Worm (Caenorhabditis elegans) whole organism, L3 larva: ENCODE results near the gene ltd-1.
A peak's percentile ranks its signal among the peaks of the same experiment; 100 is the strongest.

Experiments
- R02D3.7 ChIP-seq: fragments of 150-350 bp; optimal IDR thresholded peaks from 2 replicates; lab custom pipeline; 2014; ENCODE audit warnings: missing biosample characterization, missing genetic modification characterization
- ZK546.5 ChIP-seq: sonication (generic microtip); optimal IDR thresholded peaks from 2 replicates; lab custom pipeline; 2017; ENCODE audit warnings: missing biosample characterization, missing genetic modification characterization
- ama-1 ChIP-seq: fragments of 150-350 bp; optimal IDR thresholded peaks from 2 replicates; lab custom pipeline; 2018
- ceh-16 ChIP-seq: sonication (generic microtip); optimal IDR thresholded peaks from 2 replicates; lab custom pipeline; 2017; ENCODE audit warnings: missing biosample characterization, missing genetic modification characterization
- ceh-28 ChIP-seq: fragments of 150-350 bp; optimal IDR thresholded peaks from 2 replicates; lab custom pipeline; 2014; ENCODE audit warnings: missing biosample characterization, missing genetic modification reagents, missing genetic modification characterization
- ceh-82 ChIP-seq: fragments of 150-350 bp; optimal IDR thresholded peaks from 2 replicates; lab custom pipeline; 2014; ENCODE audit warnings: missing biosample characterization, missing genetic modification characterization
- daf-12 ChIP-seq: fragments of 150-350 bp; optimal IDR thresholded peaks from 2 replicates; lab custom pipeline; 2014; ENCODE audit warnings: missing biosample characterization, missing genetic modification reagents, missing genetic modification characterization
- egl-27 ChIP-seq: sonication (generic microtip); optimal IDR thresholded peaks from 4 replicates; lab custom pipeline; 2017; ENCODE audit warnings: missing biosample characterization, missing genetic modification reagents, missing genetic modification characterization
- egl-5 ChIP-seq: fragments of 150-350 bp; optimal IDR thresholded peaks from 2 replicates; lab custom pipeline; 2017; ENCODE audit warnings: missing biosample characterization, missing genetic modification reagents, missing genetic modification characterization, inconsistent platforms
- elt-1 ChIP-seq: fragments of 150-350 bp; optimal IDR thresholded peaks from 2 replicates; lab custom pipeline; 2014; ENCODE audit warnings: missing biosample characterization, missing genetic modification characterization
- elt-2 ChIP-seq: sonication (generic microtip); optimal IDR thresholded peaks from 2 replicates; lab custom pipeline; 2016; ENCODE audit warnings: missing genetic modification reagents, mild to moderate bottlenecking, missing genetic modification characterization, missing compliant biosample characterization
- elt-3 ChIP-seq, 3 experiments: fragments of 150-350 bp in 1 of 3; sonication (generic microtip) in 2 of 3; optimal IDR thresholded peaks; 2 replicates in 2 of 3; 4 replicates in 1 of 3; lab custom pipeline; 2014 to 2017; ENCODE audit warnings: missing biosample characterization in 3 of 3, missing genetic modification characterization in 3 of 3
- eor-1 ChIP-seq, 2 experiments: fragments of 150-350 bp; optimal IDR thresholded peaks; 2 replicates each; lab custom pipeline; 2014 to 2018; ENCODE audit warnings: missing biosample characterization in 2 of 2, missing genetic modification characterization in 2 of 2
- fkh-10 ChIP-seq: sonication (generic microtip); optimal IDR thresholded peaks from 2 replicates; lab custom pipeline; 2017; ENCODE audit warnings: missing biosample characterization, missing genetic modification reagents, missing genetic modification characterization
- fkh-2 ChIP-seq: fragments of 150-350 bp; optimal IDR thresholded peaks from 2 replicates; lab custom pipeline; 2014; ENCODE audit warnings: missing biosample characterization, missing genetic modification reagents, missing genetic modification characterization
- fos-1 ChIP-seq: fragments of 150-350 bp; optimal IDR thresholded peaks from 2 replicates; lab custom pipeline; 2014; ENCODE audit warnings: missing biosample characterization, missing genetic modification characterization
- hmg-11 ChIP-seq: sonication (generic microtip); optimal IDR thresholded peaks from 2 replicates; lab custom pipeline; 2016; ENCODE audit warnings: missing genetic modification characterization, missing compliant biosample characterization
- jun-1 ChIP-seq: fragments of 150-350 bp; optimal IDR thresholded peaks from 2 replicates; lab custom pipeline; 2014; ENCODE audit warnings: missing biosample characterization, missing genetic modification reagents, missing genetic modification characterization
- lin-15B ChIP-seq: fragments of 150-350 bp; optimal IDR thresholded peaks from 2 replicates; lab custom pipeline; 2014; ENCODE audit warnings: missing biosample characterization, missing genetic modification characterization
- lin-39 ChIP-seq: fragments of 150-350 bp; optimal IDR thresholded peaks from 2 replicates; lab custom pipeline; 2018; ENCODE audit warnings: missing biosample characterization, missing genetic modification reagents, missing genetic modification characterization
- lsy-12 ChIP-seq: sonication (generic microtip); optimal IDR thresholded peaks from 2 replicates; lab custom pipeline; 2016; ENCODE audit warnings: mild to moderate bottlenecking, missing genetic modification characterization, missing compliant biosample characterization
- mdl-1 ChIP-seq: fragments of 150-350 bp; optimal IDR thresholded peaks from 2 replicates; lab custom pipeline; 2014; ENCODE audit warnings: missing biosample characterization, missing genetic modification characterization
- mml-1 ChIP-seq: fragments of 150-350 bp; sonication (generic microtip); optimal IDR thresholded peaks from 3 replicates; lab custom pipeline; 2014; ENCODE audit warnings: missing biosample characterization, missing genetic modification characterization
- nfya-1 ChIP-seq: sonication (generic microtip); optimal IDR thresholded peaks from 2 replicates; lab custom pipeline; 2017; ENCODE audit warnings: missing genetic modification characterization, mild to moderate bottlenecking, missing compliant biosample characterization, antibody characterized with exemption, moderate library complexity; ENCODE audit not compliant: insufficient read depth
- nhr-11 ChIP-seq: fragments of 150-350 bp; optimal IDR thresholded peaks from 2 replicates; lab custom pipeline; 2014; ENCODE audit warnings: missing biosample characterization, missing genetic modification characterization
- nhr-12 ChIP-seq: fragments of 150-350 bp; optimal IDR thresholded peaks from 2 replicates; lab custom pipeline; 2014; ENCODE audit warnings: missing biosample characterization, missing genetic modification characterization
- nhr-23 ChIP-seq: fragments of 150-350 bp; optimal IDR thresholded peaks from 2 replicates; lab custom pipeline; 2014; ENCODE audit warnings: missing biosample characterization, missing genetic modification reagents, missing genetic modification characterization
- nhr-237 ChIP-seq: fragments of 150-350 bp; optimal IDR thresholded peaks from 2 replicates; lab custom pipeline; 2014; ENCODE audit warnings: missing biosample characterization, missing genetic modification characterization
- nhr-25 ChIP-seq: sonication (generic microtip); optimal IDR thresholded peaks from 2 replicates; lab custom pipeline; 2017; ENCODE audit warnings: missing biosample characterization, missing genetic modification characterization
- nhr-43 ChIP-seq: sonication (generic microtip); optimal IDR thresholded peaks from 2 replicates; lab custom pipeline; 2016; ENCODE audit warnings: mild to moderate bottlenecking, missing genetic modification characterization, missing compliant biosample characterization; ENCODE audit not compliant: poor library complexity, severe bottlenecking
- nhr-67 ChIP-seq: fragments of 150-350 bp; optimal IDR thresholded peaks from 2 replicates; lab custom pipeline; 2014; ENCODE audit warnings: missing biosample characterization, missing genetic modification characterization
- nhr-76 ChIP-seq: fragments of 150-350 bp; sonication (generic microtip); optimal IDR thresholded peaks from 5 replicates; lab custom pipeline; 2014; ENCODE audit warnings: missing biosample characterization, missing genetic modification characterization
- nhr-77 ChIP-seq: fragments of 150-350 bp; optimal IDR thresholded peaks from 2 replicates; lab custom pipeline; 2014; ENCODE audit warnings: missing biosample characterization, missing genetic modification characterization
- pha-4 ChIP-seq: fragments of 150-350 bp; optimal IDR thresholded peaks from 2 replicates; lab custom pipeline; 2014; ENCODE audit warnings: missing biosample characterization, missing genetic modification reagents, missing genetic modification characterization
- pqm-1 ChIP-seq: fragments of 150-350 bp; optimal IDR thresholded peaks from 2 replicates; lab custom pipeline; 2017; ENCODE audit warnings: missing biosample characterization, missing genetic modification characterization, inconsistent platforms
- sea-2 ChIP-seq: fragments of 150-350 bp; sonication (generic microtip); optimal IDR thresholded peaks from 4 replicates; lab custom pipeline; 2014; ENCODE audit warnings: missing biosample characterization, missing genetic modification reagents, missing genetic modification characterization
- skn-1 ChIP-seq: fragments of 150-350 bp; optimal IDR thresholded peaks from 2 replicates; lab custom pipeline; 2014; ENCODE audit warnings: missing biosample characterization, missing genetic modification characterization
- snpc-4 ChIP-seq: fragments of 150-350 bp; optimal IDR thresholded peaks from 2 replicates; lab custom pipeline; 2014; ENCODE audit warnings: missing biosample characterization, missing genetic modification characterization
- tbx-2 ChIP-seq: sonication (generic microtip); optimal IDR thresholded peaks from 2 replicates; lab custom pipeline; 2016; ENCODE audit warnings: mild to moderate bottlenecking, missing genetic modification characterization, missing compliant biosample characterization
- unc-39 ChIP-seq: sonication (generic microtip); optimal IDR thresholded peaks from 4 replicates; lab custom pipeline; 2017; ENCODE audit warnings: missing biosample characterization, missing genetic modification characterization
- unc-62 ChIP-seq: fragments of 150-350 bp; sonication (generic microtip); optimal IDR thresholded peaks from 4 replicates; lab custom pipeline; 2014; ENCODE audit warnings: missing biosample characterization, missing genetic modification reagents, missing genetic modification characterization
- zag-1 ChIP-seq: fragments of 150-350 bp; optimal IDR thresholded peaks from 2 replicates; lab custom pipeline; 2014; ENCODE audit warnings: missing biosample characterization, missing genetic modification characterization
- ztf-4 ChIP-seq: fragments of 150-350 bp; optimal IDR thresholded peaks from 2 replicates; lab custom pipeline; 2014; ENCODE audit warnings: missing biosample characterization, missing genetic modification characterization

Gene ltd-1

ce11 chrII:8136818-8137217 is 44.3 kb upstream of the ltd-1 start, which contains the start of gene ctns-1:
Gene ctns-1 (minus strand): TSS chrII:8136918.
- no peak for TF ChIP-seq fkh-2 (tag; lab: Kevin White, UChicago)
- TF ChIP-seq pha-4 (tag; lab: Kevin White, UChicago) = peak; percentile 30

DNA sequence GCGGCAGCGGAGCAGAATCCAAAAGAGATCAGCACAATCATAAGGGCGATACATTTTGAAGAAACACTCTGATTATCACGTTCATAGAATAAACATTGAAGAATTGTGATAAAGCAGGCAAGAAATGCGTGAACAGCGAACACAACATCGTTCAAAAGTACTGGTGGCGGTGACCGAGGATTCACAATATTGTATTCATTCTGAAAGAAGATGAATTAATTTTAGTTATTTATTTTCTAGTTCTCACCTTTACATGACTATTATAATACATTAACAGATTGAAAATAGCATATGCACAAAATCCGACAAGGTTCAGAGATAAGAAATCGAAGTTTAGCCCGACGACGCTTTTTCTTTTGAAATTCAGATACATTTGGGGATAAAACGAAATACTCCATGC is 43.4 kb upstream of the ltd-1 start:
- TF ChIP-seq nhr-237 (tag; lab: Kevin White, UChicago) (no peak), ztf-4 (tag; lab: Kevin White, UChicago) (no peak), skn-1 (no peak), mdl-1 (tag; lab: Kevin White, UChicago) (no peak), elt-3 (tag; optimal IDR thresholded peaks at IDR 0.05; lab: Kevin White, UChicago) (no peak), jun-1 (tag; lab: Kevin White, UChicago) (no peak), nhr-12 (no peak), tbx-2 (tag; lab: Kevin White, UChicago) (no peak), lsy-12 (no peak), ceh-28 (no peak), unc-62 (no peak), nhr-76 (tag; lab: Kevin White, UChicago) (no peak), nhr-77 (no peak), nhr-67 (tag; lab: Kevin White, UChicago) (no peak), fkh-2 (tag; lab: Kevin White, UChicago) (no peak), unc-39 (tag; lab: Kevin White, UChicago) (no peak), lin-39 (no peak), nhr-23 (tag; lab: Kevin White, UChicago) (no peak)
- TF ChIP-seq, all 47 proteins: peak for 0

DNA sequence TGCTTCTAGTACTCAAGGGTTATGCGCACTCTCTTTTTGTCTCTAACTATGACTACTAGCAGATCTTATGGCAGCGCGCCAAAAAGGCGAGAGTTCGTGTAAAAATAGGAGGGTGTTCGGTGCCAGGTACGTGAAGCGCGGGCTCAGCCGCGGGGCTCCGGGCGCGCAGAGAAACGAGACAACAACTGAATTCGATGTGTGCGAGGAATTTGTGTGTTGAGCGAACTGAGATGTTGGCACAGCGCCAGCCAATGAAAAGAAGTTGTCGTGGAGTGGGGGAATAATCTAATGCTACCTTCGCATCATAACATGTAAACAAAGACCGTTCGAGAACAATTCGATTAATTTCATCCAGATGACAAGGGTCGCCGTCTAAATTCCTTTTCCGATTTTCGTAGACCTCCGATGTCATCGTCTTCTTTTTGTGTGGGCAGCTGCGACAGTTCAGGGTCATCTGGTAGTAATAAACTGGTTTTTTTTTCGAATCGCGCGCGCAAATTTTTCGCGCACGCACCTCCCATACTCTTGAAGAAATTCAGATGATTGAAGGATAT is 38.9 kb upstream of the ltd-1 start:
- peak in 1 of 3 experiments; percentile 23 for TF ChIP-seq elt-3 (tag; optimal IDR thresholded peaks at IDR 0.05; lab: Kevin White, UChicago)
- TF ChIP-seq nhr-43 (tag; lab: Kevin White, UChicago) = peak; percentile 24
- TF ChIP-seq nhr-25 (tag; lab: Kevin White, UChicago) = peak; percentile 93
- peak; percentile 38 for TF ChIP-seq lsy-12
- peak; percentile 62 for TF ChIP-seq pha-4 (tag; lab: Kevin White, UChicago)
- no peak for TF ChIP-seq elt-2 (tag; lab: Kevin White, UChicago)
- no peak for TF ChIP-seq daf-12 (tag; lab: Kevin White, UChicago)
- no peak for TF ChIP-seq ZK546.5 (tag; lab: Kevin White, UChicago)
- TF ChIP-seq tbx-2 (tag; lab: Kevin White, UChicago) = peak; percentile 53
- TF ChIP-seq mdl-1 (tag; lab: Kevin White, UChicago) = no peak
- no peak for TF ChIP-seq eor-1 (tag; optimal IDR thresholded peaks at IDR 0.05; lab: Kevin White, UChicago)
- peak; percentile 88 for TF ChIP-seq nfya-1 (tag; lab: Kevin White, UChicago)
- peak; percentile 47 for TF ChIP-seq fkh-10 (GFP tag; lab: Kevin White, UChicago)
- TF ChIP-seq egl-5 (tag; lab: Kevin White, UChicago) = peak; percentile 60
- peak; percentile 8 for TF ChIP-seq lin-15B
- TF ChIP-seq nhr-23 (tag; lab: Kevin White, UChicago) = peak; percentile 45
- TF ChIP-seq ceh-28 = peak; percentile 55
- TF ChIP-seq hmg-11 = peak; percentile 79
- TF ChIP-seq snpc-4 (tag; lab: Kevin White, UChicago) = peak; percentile 21
- peak; percentile 5 for TF ChIP-seq jun-1 (tag; lab: Kevin White, UChicago)
- peak; percentile 23 for TF ChIP-seq ama-1
- TF ChIP-seq nhr-11 (tag; lab: Kevin White, UChicago) = peak; percentile 19
- no peak for TF ChIP-seq sea-2 (GFP tag; lab: Kevin White, UChicago)
- TF ChIP-seq lin-39 = peak; percentile 93
- peak; percentile 31 for TF ChIP-seq R02D3.7 (tag; lab: Kevin White, UChicago)

DNA sequence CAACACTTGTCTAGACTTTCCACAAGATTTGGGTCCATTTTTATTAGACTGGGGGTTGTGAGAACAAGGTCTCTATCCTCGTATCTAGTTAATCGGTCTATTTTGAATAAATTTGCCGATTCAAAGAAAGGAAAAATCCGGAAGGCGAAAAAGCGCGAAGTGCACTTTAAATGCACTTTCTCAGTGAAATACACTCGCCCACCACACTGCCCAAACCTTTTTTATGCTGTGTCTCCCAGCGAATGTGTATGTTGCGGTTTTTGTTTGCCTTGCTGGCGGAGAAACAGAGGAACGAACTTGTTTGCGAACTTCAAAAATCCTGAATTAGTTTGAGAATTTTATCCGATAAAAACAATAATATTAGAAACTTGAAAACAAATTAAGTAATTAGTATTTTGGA is 38.2 kb upstream of the ltd-1 start:
- TF ChIP-seq nhr-43 (tag; lab: Kevin White, UChicago) (no peak), ceh-82 (tag; lab: Kevin White, UChicago) (no peak), skn-1 (no peak), egl-27 (no peak), egl-5 (tag; lab: Kevin White, UChicago) (no peak), nhr-12 (no peak), elt-1 (tag; lab: Kevin White, UChicago) (no peak), unc-62 (no peak), nhr-67 (tag; lab: Kevin White, UChicago) (no peak), mdl-1 (tag; lab: Kevin White, UChicago) (no peak), fos-1 (tag; lab: Kevin White, UChicago) (no peak), pqm-1 (no peak), lin-15B (no peak), daf-12 (tag; lab: Kevin White, UChicago) (peak; percentile 62), ama-1 (peak; percentile 67), nhr-11 (tag; lab: Kevin White, UChicago) (no peak), ceh-28 (no peak), lsy-12 (peak; percentile 28), mml-1 (tag; lab: Kevin White, UChicago) (no peak), unc-39 (tag; lab: Kevin White, UChicago) (no peak), pha-4 (tag; lab: Kevin White, UChicago) (peak; percentile 25), ceh-16 (tag; lab: Kevin White, UChicago) (no peak), zag-1 (tag; lab: Kevin White, UChicago) (no peak)
